Worm (Caenorhabditis elegans) whole organism, midembryonic: ENCODE results near the gene hrpf-2.

Experiments
- T22C8.4 ChIP-seq: fragments of 200-800 bp; sonication (Bioruptor generic); IDR thresholded peaks from 2 replicates; pipeline ENCODE4 v1.3.6; 2022; ENCODE audit warnings: missing genetic modification characterization, missing compliant biosample characterization
- ztf-29 ChIP-seq: fragments of 200-800 bp; sonication (Bioruptor generic); IDR thresholded peaks from 2 replicates; pipeline ENCODE4 v1.3.6; 2022; ENCODE audit warnings: missing genetic modification reagents, missing genetic modification characterization, missing compliant biosample characterization

- TF ChIP-seq T22C8.4: no peak
- no peak for TF ChIP-seq ztf-29 (GFP tag; lab: Robert Waterston, UW)
Measured at ce11 chrIV:6329339-6329738, 47.0 kb downstream of the hrpf-2 start, which contains the start of gene seu-1.
